Fruit fly (Drosophila melanogaster): Measurements from ENCODE around the gene TpnC73F.

The TpnC73F gene

dm6 chr3L:17045431-17046238 is at the start of gene TpnC73F:
Gene TpnC73F (plus strand): TSS chr3L:17046063.
- no peak for TF ChIP-seq noc (tag; optimal IDR thresholded peaks at IDR 0.05)

- TF ChIP-seq noc (tag; optimal IDR thresholded peaks at IDR 0.05), result no peak
These were observed 45.6 kb upstream of the TpnC73F start for dm6 chr3L:17000289-17000688.

- TF ChIP-seq noc (tag; optimal IDR thresholded peaks at IDR 0.05), result no peak
These were observed 44.8 kb upstream of the TpnC73F start for dm6 chr3L:17001055-17001454.

dm6 chr3L:17002140-17002849 is 43.6 kb upstream of the TpnC73F start:
- no peak for TF ChIP-seq noc (tag; optimal IDR thresholded peaks at IDR 0.05)

dm6 chr3L:17003251-17004171 is 42.4 kb upstream of the TpnC73F start:
- TF ChIP-seq noc (tag; optimal IDR thresholded peaks at IDR 0.05), result peak; percentile 22

dm6 chr3L:17004218-17004759 is 41.6 kb upstream of the TpnC73F start:
- peak; percentile 75 for TF ChIP-seq noc (tag; optimal IDR thresholded peaks at IDR 0.05)

- no peak for TF ChIP-seq noc (tag; optimal IDR thresholded peaks at IDR 0.05)
These were observed 41.0 kb upstream of the TpnC73F start for dm6 chr3L:17004765-17005414.

- TF ChIP-seq noc (tag; optimal IDR thresholded peaks at IDR 0.05), result no peak
These were observed 40.5 kb upstream of the TpnC73F start for dm6 chr3L:17005415-17005796.

- no peak for TF ChIP-seq noc (tag; optimal IDR thresholded peaks at IDR 0.05)
These were observed 39.6 kb upstream of the TpnC73F start for dm6 chr3L:17006250-17006693.

- TF ChIP-seq noc (tag; optimal IDR thresholded peaks at IDR 0.05), result peak; percentile 67
These were observed 38.8 kb upstream of the TpnC73F start for dm6 chr3L:17007041-17007471.

- TF ChIP-seq noc (tag; optimal IDR thresholded peaks at IDR 0.05), result no peak
These were observed 38.4 kb upstream of the TpnC73F start for dm6 chr3L:17007496-17007895.

dm6 chr3L:17007945-17008344 is 37.9 kb upstream of the TpnC73F start:
- TF ChIP-seq noc (tag; optimal IDR thresholded peaks at IDR 0.05), result no peak

- TF ChIP-seq noc (tag; optimal IDR thresholded peaks at IDR 0.05), result peak; percentile 81
These were observed 36.9 kb upstream of the TpnC73F start for dm6 chr3L:17008911-17009364.

dm6 chr3L:17009715-17010491 is 36.0 kb upstream of the TpnC73F start:
- peak; percentile 91 for TF ChIP-seq noc (tag; optimal IDR thresholded peaks at IDR 0.05)
